Worm (Caenorhabditis elegans) whole organism, L1 larva: Measurements from ENCODE around the gene ZK1073.2.

Experiments used
- aha-1 ChIP-seq: fragments of 150-350 bp; optimal IDR thresholded peaks from 2 replicates; lab custom pipeline; 2014; ENCODE audit warnings: missing biosample characterization, missing genetic modification characterization
- aly-2 ChIP-seq: fragments of 150-350 bp; optimal IDR thresholded peaks from 2 replicates; lab custom pipeline; 2014; ENCODE audit warnings: missing biosample characterization, missing genetic modification characterization
- ama-1 ChIP-seq: fragments of 150-350 bp; optimal IDR thresholded peaks from 2 replicates; lab custom pipeline; 2014
- ceh-82 ChIP-seq, 3 experiments: fragments of 150-350 bp in 1 of 3; sonication (generic microtip) in 2 of 3; optimal IDR thresholded peaks; 2 replicates each; lab custom pipeline; 2014 to 2017; ENCODE audit warnings: missing biosample characterization in 3 of 3, missing genetic modification characterization in 3 of 3
- ceh-88 ChIP-seq: fragments of 200-800 bp; sonication (Bioruptor generic); IDR thresholded peaks from 2 replicates; pipeline ENCODE4 v1.3.6; 2022; ENCODE audit warnings: missing genetic modification characterization, missing compliant biosample characterization
- ces-1 ChIP-seq: fragments of 150-350 bp; optimal IDR thresholded peaks from 2 replicates; lab custom pipeline; 2014; ENCODE audit warnings: missing biosample characterization, missing genetic modification reagents, missing genetic modification characterization
- dpl-1 ChIP-seq, 3 experiments: fragments of 150-350 bp in 2 of 3; sonication (generic microtip) in 1 of 3; optimal IDR thresholded peaks; 2 replicates each; lab custom pipeline; 2014 to 2017; ENCODE audit warnings: missing biosample characterization in 3 of 3, missing genetic modification characterization in 3 of 3, missing genetic modification reagents in 3 of 3
- dsc-1 ChIP-seq: sonication (generic microtip); optimal IDR thresholded peaks from 2 replicates; lab custom pipeline; 2016; ENCODE audit warnings: mild to moderate bottlenecking, missing genetic modification characterization, missing compliant biosample characterization
- efl-1 ChIP-seq, 4 experiments: fragments of 150-350 bp; optimal IDR thresholded peaks in 3 of 4; peaks in 1 of 4; 1 replicate in 1 of 4; 2 replicates in 3 of 4; lab custom pipeline; 2014; ENCODE audit warnings: missing biosample characterization in 2 of 4, missing genetic modification characterization in 2 of 4, missing genetic modification reagents in 2 of 4
- efl-3 ChIP-seq: fragments of 200-800 bp; sonication (Bioruptor generic); optimal IDR thresholded peaks from 2 replicates; lab custom pipeline; 2018; ENCODE audit warnings: mild to moderate bottlenecking, missing genetic modification characterization, missing compliant biosample characterization
- egl-27 ChIP-seq, 2 experiments: fragments of 150-350 bp in 1 of 2; sonication (generic microtip); optimal IDR thresholded peaks; 3 replicates each; lab custom pipeline; 2017 to 2018; ENCODE audit warnings: missing biosample characterization in 2 of 2, missing genetic modification characterization in 2 of 2, missing genetic modification reagents in 2 of 2
- fkh-10 ChIP-seq: sonication (generic microtip); optimal IDR thresholded peaks from 2 replicates; lab custom pipeline; 2017; ENCODE audit warnings: missing biosample characterization, missing genetic modification reagents, missing genetic modification characterization
- fkh-4 ChIP-seq: sonication (generic microtip); optimal IDR thresholded peaks from 2 replicates; lab custom pipeline; 2016; ENCODE audit warnings: missing compliant biosample characterization, missing genetic modification characterization, borderline replicate concordance
- fos-1 ChIP-seq: fragments of 150-350 bp; optimal IDR thresholded peaks from 2 replicates; lab custom pipeline; 2014; ENCODE audit warnings: missing biosample characterization, missing genetic modification characterization
- grh-1 ChIP-seq: fragments of 200-800 bp; sonication (Bioruptor generic); IDR thresholded peaks from 2 replicates; pipeline ENCODE4 v1.3.6; 2022; ENCODE audit warnings: missing genetic modification reagents, missing genetic modification characterization, missing compliant biosample characterization
- hlh-4 ChIP-seq: sonication (generic microtip); optimal IDR thresholded peaks from 2 replicates; lab custom pipeline; 2016; ENCODE audit warnings: mild to moderate bottlenecking, missing genetic modification characterization, missing compliant biosample characterization
- hpl-2 ChIP-seq: fragments of 150-350 bp; optimal IDR thresholded peaks from 2 replicates; lab custom pipeline; 2014; ENCODE audit warnings: missing biosample characterization, missing genetic modification reagents, missing genetic modification characterization
- irx-1 ChIP-seq: sonication (generic microtip); optimal IDR thresholded peaks from 2 replicates; lab custom pipeline; 2016; ENCODE audit warnings: missing genetic modification characterization, missing compliant biosample characterization
- isw-1 ChIP-seq: fragments of 200-800 bp; sonication (Bioruptor generic); IDR thresholded peaks from 2 replicates; pipeline ENCODE4 v1.3.6; 2022; ENCODE audit warnings: missing genetic modification characterization, missing compliant biosample characterization
- lin-13 ChIP-seq: fragments of 150-350 bp; optimal IDR thresholded peaks from 2 replicates; lab custom pipeline; 2014; ENCODE audit warnings: missing biosample characterization, missing genetic modification reagents, missing genetic modification characterization
- lin-14 ChIP-seq: fragments of 200-800 bp; sonication (Bioruptor generic); optimal IDR thresholded peaks from 2 replicates; lab custom pipeline; 2018; ENCODE audit warnings: mild to moderate bottlenecking, missing genetic modification characterization, moderate library complexity, missing compliant biosample characterization
- lin-35 ChIP-seq, 2 experiments: fragments of 150-350 bp; optimal IDR thresholded peaks; 2 replicates each; lab custom pipeline; 2014; ENCODE audit warnings: missing biosample characterization in 2 of 2, missing genetic modification characterization in 2 of 2, missing genetic modification reagents in 2 of 2
- lin-39 ChIP-seq: fragments of 150-350 bp; optimal IDR thresholded peaks from 2 replicates; lab custom pipeline; 2014; ENCODE audit warnings: missing biosample characterization, missing genetic modification reagents, missing genetic modification characterization
- mep-1 ChIP-seq: fragments of 150-350 bp; optimal IDR thresholded peaks from 2 replicates; lab custom pipeline; 2014; ENCODE audit warnings: missing biosample characterization, missing genetic modification characterization
- nhr-20 ChIP-seq: sonication (generic microtip); optimal IDR thresholded peaks from 2 replicates; lab custom pipeline; 2016; ENCODE audit warnings: mild to moderate bottlenecking, missing genetic modification characterization, missing compliant biosample characterization
- nhr-47 ChIP-seq: sonication (generic microtip); optimal IDR thresholded peaks from 2 replicates; lab custom pipeline; 2016; ENCODE audit warnings: mild to moderate bottlenecking, missing genetic modification characterization, moderate library complexity, missing compliant biosample characterization
- nhr-71 ChIP-seq: sonication (generic microtip); optimal IDR thresholded peaks from 2 replicates; lab custom pipeline; 2016; ENCODE audit warnings: mild to moderate bottlenecking, missing genetic modification characterization, moderate library complexity, missing compliant biosample characterization
- nhr-77 ChIP-seq: fragments of 150-350 bp; optimal IDR thresholded peaks from 2 replicates; lab custom pipeline; 2014; ENCODE audit warnings: missing biosample characterization, missing genetic modification characterization
- pag-3 ChIP-seq: sonication (generic microtip); optimal IDR thresholded peaks from 2 replicates; lab custom pipeline; 2017; ENCODE audit warnings: missing genetic modification characterization, mild to moderate bottlenecking, missing compliant biosample characterization, antibody characterized with exemption, borderline replicate concordance; ENCODE audit not compliant: insufficient read depth
- pax-3 ChIP-seq: fragments of 200-800 bp; sonication (Bioruptor generic); optimal IDR thresholded peaks from 2 replicates; lab custom pipeline; 2018; ENCODE audit warnings: mild to moderate bottlenecking, missing genetic modification characterization, moderate library complexity, missing compliant biosample characterization
- pqm-1 ChIP-seq: sonication (generic microtip); optimal IDR thresholded peaks from 3 replicates; lab custom pipeline; 2017; ENCODE audit warnings: missing biosample characterization, missing genetic modification characterization
- rnt-1 ChIP-seq: sonication (generic microtip); optimal IDR thresholded peaks from 2 replicates; lab custom pipeline; 2016; ENCODE audit warnings: mild to moderate bottlenecking, missing genetic modification characterization, moderate library complexity, missing compliant biosample characterization
- snu-23 ChIP-seq: sonication (generic microtip); optimal IDR thresholded peaks from 2 replicates; lab custom pipeline; 2016; ENCODE audit warnings: missing genetic modification characterization, missing compliant biosample characterization
- sox-4 ChIP-seq: sonication (generic microtip); optimal IDR thresholded peaks from 2 replicates; lab custom pipeline; 2016; ENCODE audit warnings: missing genetic modification characterization, missing compliant biosample characterization
- sup-37 ChIP-seq: fragments of 200-800 bp; sonication (Bioruptor generic); optimal IDR thresholded peaks from 2 replicates; lab custom pipeline; 2018; ENCODE audit warnings: mild to moderate bottlenecking, missing genetic modification characterization, missing compliant biosample characterization
- swsn-7 ChIP-seq: sonication (generic microtip); optimal IDR thresholded peaks from 2 replicates; lab custom pipeline; 2016; ENCODE audit warnings: missing genetic modification characterization, missing compliant biosample characterization
- unc-62 ChIP-seq: fragments of 150-350 bp; optimal IDR thresholded peaks from 2 replicates; lab custom pipeline; 2014; ENCODE audit warnings: missing biosample characterization, missing genetic modification reagents, missing genetic modification characterization
- unc-98 ChIP-seq: fragments of 200-800 bp; sonication (Bioruptor generic); IDR thresholded peaks from 2 replicates; pipeline ENCODE4 v1.3.6; 2022; ENCODE audit warnings: missing genetic modification characterization, missing compliant biosample characterization
- vab-15 ChIP-seq: sonication (generic microtip); optimal IDR thresholded peaks from 2 replicates; lab custom pipeline; 2017; ENCODE audit warnings: missing genotype, mild to moderate bottlenecking, missing genetic modification characterization, missing compliant biosample characterization
- xbp-1 ChIP-seq: sonication (generic microtip); optimal IDR thresholded peaks from 2 replicates; lab custom pipeline; 2016; ENCODE audit warnings: missing genetic modification characterization, missing compliant biosample characterization
- zag-1 ChIP-seq: fragments of 150-350 bp; optimal IDR thresholded peaks from 2 replicates; lab custom pipeline; 2014; ENCODE audit warnings: missing biosample characterization, missing genetic modification characterization

The ZK1073.2 gene

DNA sequence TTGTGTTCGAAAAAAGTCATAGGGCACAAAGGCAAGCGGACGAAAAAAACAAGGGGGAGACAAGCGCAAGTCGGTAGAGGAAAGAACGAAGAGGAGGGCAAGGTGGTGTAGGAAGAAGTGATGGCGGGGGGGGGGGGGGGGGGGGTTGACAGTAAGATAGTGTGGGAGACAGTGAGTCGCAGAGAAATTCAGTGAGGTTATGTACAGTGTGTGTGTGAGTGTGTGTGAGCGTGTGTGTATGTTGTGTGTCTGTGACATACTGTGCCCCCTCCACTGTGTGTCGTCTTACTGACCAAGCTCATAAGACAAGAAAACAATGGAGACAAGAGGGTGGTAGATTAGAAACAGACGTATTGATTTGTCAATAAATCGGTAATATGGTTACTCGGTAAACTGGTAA lies 46.7 kb downstream of the ZK1073.2 start (continued):
- TF ChIP-seq snu-23 (GFP tag; lab: Kevin White, UChicago): peak; percentile 6

DNA sequence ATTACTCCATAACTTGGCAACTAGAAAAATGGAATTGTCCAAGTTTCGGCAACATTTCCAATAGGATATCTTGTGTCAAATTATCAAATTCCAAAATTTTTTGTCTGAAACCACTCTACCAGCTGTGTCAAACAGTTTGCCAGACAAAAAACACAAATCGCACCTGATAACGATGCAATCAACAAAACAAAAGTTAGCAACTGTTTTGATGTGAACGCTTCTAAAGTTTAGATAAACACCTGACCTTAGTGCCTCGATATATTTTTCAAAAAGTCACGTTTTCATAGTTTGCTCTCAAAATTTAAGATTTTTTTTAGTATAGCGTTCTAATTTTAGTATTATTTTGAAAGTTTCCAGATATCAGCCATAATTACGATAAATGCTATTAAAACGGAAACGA lies 47.8 kb downstream of the ZK1073.2 start:
- no peak for TF ChIP-seq hlh-4 (tag; lab: Kevin White, UChicago)
- TF ChIP-seq lin-35 (GFP tag; optimal IDR thresholded peaks at IDR 0.05; lab: Kevin White, UChicago): no peak
- TF ChIP-seq fos-1 (tag; lab: Kevin White, UChicago): no peak
- TF ChIP-seq, all 84 proteins: peak for 0

DNA sequence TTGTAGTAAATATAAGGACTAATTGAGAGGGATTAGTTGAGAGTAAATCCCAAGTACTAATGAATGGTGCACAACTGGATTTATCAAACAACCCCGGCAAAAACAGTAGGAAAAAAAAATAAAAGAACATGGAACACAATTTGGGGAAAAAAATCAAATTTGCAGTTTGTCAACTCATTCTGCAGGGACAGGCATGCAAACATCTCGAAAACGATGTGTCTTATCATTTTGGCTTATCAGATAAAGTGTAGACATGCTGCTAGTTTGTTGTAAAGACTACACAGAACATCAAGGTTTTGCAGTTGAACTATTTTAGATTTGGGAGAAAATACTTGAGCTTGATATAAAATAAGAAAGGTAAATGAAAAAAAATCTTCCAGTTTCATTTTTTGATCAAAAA lies 50.2 kb downstream of the ZK1073.2 start:
- TF ChIP-seq lin-13 (GFP tag; lab: Kevin White, UChicago) (no peak), xbp-1 (tag; lab: Kevin White, UChicago) (no peak), lin-14 (GFP tag; lab: Kevin White, UChicago) (peak; percentile 6)

DNA sequence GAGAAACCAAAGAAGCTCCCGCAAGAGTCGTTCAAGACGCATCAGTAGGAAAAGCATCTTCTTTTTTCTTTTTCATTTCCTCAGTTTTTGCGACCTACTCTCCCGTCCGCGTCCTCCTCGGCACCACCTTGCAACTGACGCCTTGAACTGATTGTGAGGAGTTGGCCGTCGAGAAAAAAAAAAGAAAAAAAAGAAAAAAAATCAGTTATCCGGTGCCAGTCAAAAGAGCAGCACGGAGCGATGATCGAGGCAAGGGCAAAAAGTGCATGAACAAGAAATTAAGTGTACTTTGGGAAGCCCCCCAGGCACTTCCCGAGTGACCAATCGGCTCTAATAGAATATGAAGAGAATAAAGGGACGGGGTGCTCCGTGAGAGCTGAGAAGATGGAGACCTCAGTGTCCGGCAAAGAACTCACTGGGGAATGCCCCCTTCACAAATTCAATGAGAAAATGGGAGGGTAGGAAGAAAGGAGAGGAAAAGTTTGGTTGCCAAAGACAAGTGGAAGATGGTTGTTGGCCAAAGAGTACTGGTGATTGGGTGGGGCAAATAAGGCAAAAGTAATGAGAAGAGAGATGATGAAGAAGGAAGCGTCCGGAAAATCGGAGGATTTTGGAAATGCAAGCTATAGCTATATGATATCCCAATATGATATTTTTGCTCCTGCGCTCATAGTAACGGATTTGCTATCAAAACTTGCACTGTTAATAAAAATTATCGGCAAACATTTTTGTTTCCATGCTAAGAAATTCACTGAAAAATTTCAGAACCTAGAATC lies 51.9 kb downstream of the ZK1073.2 start:
- no peak for TF ChIP-seq lin-39 (tag; lab: Kevin White, UChicago)
- no peak for TF ChIP-seq fkh-10
- no peak for TF ChIP-seq fkh-4
- peak; percentile 49 for TF ChIP-seq lin-14 (GFP tag; lab: Kevin White, UChicago)
- TF ChIP-seq snu-23 (GFP tag; lab: Kevin White, UChicago): peak; percentile 1
- no peak for TF ChIP-seq nhr-47
- no peak for TF ChIP-seq aha-1 (tag; lab: Kevin White, UChicago)
- TF ChIP-seq efl-1 (optimal IDR thresholded peaks at IDR 0.05; lab: Kevin White, UChicago): no peak
- TF ChIP-seq efl-1 (GFP tag; optimal IDR thresholded peaks at IDR 0.05 in 1 of 2; lab: Kevin White, UChicago): peak in 1 of 2 experiments; percentile 77
- peak; percentile 26 for TF ChIP-seq rnt-1 (tag; lab: Kevin White, UChicago)
- no peak for TF ChIP-seq pag-3 (tag; lab: Kevin White, UChicago)
- TF ChIP-seq dsc-1 (tag; lab: Kevin White, UChicago): peak; percentile 33

DNA sequence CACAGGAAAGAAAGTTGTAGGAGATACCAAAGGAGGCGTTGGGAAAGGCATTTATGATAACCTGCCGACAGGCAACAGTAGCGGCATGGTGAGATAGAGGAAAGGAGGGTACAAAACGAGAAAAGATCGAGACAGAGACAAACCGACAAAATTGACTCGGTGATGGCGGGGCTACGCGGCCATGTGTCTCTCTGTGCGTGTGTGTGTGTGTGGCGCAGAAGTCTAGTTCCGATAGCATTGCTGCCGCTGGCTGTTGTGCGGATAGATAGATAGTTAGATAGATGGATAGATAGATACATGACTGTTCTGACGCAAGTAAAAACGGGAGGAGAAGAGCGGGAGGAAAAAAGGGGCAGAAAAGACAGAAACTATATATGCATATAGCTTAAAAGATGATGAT lies 53.4 kb downstream of the ZK1073.2 start:
- TF ChIP-seq dpl-1 (GFP tag; optimal IDR thresholded peaks at IDR 0.05; lab: Kevin White, UChicago) (no peak), aha-1 (tag; lab: Kevin White, UChicago) (no peak), snu-23 (GFP tag; lab: Kevin White, UChicago) (peak; percentile 71), grh-1 (GFP tag; lab: Robert Waterston, UW) (no peak), fos-1 (tag; lab: Kevin White, UChicago) (no peak), pax-3 (tag; lab: Kevin White, UChicago) (no peak), mep-1 (tag; lab: Kevin White, UChicago) (peak; percentile 24), hpl-2 (no peak), ama-1 (lab: Kevin White, UChicago) (no peak), egl-27 (tag; optimal IDR thresholded peaks at IDR 0.05; lab: Kevin White, UChicago) (no peak), zag-1 (no peak), fkh-4 (no peak), nhr-20 (tag; lab: Kevin White, UChicago) (peak; percentile 73), unc-62 (no peak), lin-39 (tag; lab: Kevin White, UChicago) (no peak), swsn-7 (tag; lab: Kevin White, UChicago) (peak; percentile 10), efl-3 (GFP tag; lab: Kevin White, UChicago) (no peak), nhr-71 (tag; lab: Kevin White, UChicago) (peak; percentile 35), nhr-77 (tag; lab: Kevin White, UChicago) (peak; percentile 11), sox-4 (tag; lab: Kevin White, UChicago) (no peak), pqm-1 (no peak), unc-98 (GFP tag; lab: Robert Waterston, UW) (no peak), ceh-88 (no peak), lin-14 (GFP tag; lab: Kevin White, UChicago) (peak; percentile 80), nhr-47 (peak; percentile 16), vab-15 (no peak), fkh-10 (no peak), rnt-1 (tag; lab: Kevin White, UChicago) (peak; percentile 27), sup-37 (GFP tag; lab: Kevin White, UChicago) (no peak), ces-1 (GFP tag; lab: Kevin White, UChicago) (no peak), aly-2 (tag; lab: Kevin White, UChicago) (no peak), ceh-82 (tag; optimal IDR thresholded peaks at IDR 0.05; lab: Kevin White, UChicago) (peak in 1 of 3 experiments; percentile 45), isw-1 (GFP tag; lab: Robert Waterston, UW) (no peak), lin-35 (GFP tag; optimal IDR thresholded peaks at IDR 0.05; lab: Kevin White, UChicago) (peak in 1 of 2 experiments; percentile 39), irx-1 (tag; lab: Kevin White, UChicago) (no peak)
